Fruit fly (Drosophila melanogaster): ENCODE data around the gene CG31041.

CG31041 gene

DNA sequence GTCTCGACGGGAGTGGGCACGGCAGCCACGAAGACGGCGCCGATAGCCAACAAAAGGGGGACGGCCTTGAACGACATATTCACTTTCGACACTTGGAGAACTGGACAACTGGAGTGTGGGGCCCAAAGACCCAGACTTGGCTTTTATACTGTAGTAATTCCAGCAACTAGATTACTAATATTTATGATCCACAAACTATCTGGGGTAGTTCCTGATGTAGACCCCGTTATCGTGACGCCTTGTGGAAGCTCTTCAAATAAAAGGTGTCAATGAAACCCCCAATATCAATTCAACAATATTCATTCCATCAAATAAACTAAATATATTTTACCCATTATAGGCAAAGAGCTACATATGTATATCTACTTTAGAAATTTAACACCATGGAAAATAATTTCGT lies at the start of gene CG31041:
CG31041 (minus strand) TSS at position 101 of the 400 bp plus-strand sequence.
- TF ChIP-seq CTCF (optimal IDR thresholded peaks at IDR 0.05), result no peak
- no peak for TF ChIP-seq CG8478 (optimal IDR thresholded peaks at IDR 0.05)

DNA sequence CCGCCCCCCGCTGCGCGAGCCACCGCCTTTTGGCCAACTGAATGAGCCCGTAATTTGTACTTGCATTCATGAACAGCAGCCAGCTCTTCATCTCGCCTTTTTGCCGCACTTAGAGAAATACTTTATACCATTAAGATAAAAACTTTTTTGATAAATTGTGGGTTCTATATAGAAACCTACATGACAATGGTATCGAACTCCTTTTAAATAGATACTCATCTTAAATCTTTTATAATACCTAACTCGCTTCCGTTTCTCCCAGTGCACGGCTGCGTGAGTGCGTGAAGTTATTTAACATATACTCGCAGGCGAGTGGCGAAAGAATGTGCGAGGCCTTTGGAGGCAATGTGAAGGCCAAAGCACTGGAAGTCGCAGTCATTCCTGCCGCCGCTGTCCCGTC lies 35.2 kb upstream of the CG31041 start:
- no peak for TF ChIP-seq CTCF (optimal IDR thresholded peaks at IDR 0.05)
- TF ChIP-seq CG8478 (optimal IDR thresholded peaks at IDR 0.05), result no peak

DNA sequence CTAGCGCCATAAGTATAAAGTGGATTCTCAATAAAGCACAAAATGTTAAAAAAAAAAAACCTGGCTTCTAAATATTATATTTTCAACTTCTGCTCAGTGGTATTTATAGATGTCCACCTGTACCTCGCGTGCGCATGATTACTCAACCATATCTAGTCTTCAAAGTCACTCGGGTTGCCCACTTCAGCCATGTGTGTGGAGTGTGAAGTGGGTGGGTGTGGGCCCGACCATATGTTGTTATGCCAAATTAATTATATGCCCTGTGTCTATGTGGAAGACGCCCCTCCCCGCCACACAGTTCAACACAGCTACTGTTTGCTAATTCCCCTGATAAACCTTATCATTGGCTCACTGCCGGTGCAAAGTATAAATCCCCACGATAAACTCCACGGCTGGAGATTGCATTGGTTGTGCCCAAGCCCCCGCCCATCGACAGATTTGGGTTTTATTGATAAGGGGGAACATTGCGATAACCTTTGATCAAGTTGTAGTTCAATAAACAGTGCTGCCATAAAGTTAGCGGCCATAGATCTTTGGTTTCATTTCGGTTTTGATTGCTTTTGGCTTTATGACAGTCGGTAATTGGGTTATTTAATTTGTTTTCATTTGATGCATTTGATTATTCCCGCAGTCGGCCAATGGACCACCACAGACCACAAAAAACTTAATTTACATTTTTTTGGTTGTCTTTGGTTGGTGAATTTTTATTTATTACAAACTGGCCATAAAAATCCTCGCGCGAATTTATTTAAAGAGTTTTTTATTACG lies 30.2 kb upstream of the CG31041 start:
- no peak for TF ChIP-seq CTCF (optimal IDR thresholded peaks at IDR 0.05)
- no peak for TF ChIP-seq CG8478 (optimal IDR thresholded peaks at IDR 0.05)

DNA sequence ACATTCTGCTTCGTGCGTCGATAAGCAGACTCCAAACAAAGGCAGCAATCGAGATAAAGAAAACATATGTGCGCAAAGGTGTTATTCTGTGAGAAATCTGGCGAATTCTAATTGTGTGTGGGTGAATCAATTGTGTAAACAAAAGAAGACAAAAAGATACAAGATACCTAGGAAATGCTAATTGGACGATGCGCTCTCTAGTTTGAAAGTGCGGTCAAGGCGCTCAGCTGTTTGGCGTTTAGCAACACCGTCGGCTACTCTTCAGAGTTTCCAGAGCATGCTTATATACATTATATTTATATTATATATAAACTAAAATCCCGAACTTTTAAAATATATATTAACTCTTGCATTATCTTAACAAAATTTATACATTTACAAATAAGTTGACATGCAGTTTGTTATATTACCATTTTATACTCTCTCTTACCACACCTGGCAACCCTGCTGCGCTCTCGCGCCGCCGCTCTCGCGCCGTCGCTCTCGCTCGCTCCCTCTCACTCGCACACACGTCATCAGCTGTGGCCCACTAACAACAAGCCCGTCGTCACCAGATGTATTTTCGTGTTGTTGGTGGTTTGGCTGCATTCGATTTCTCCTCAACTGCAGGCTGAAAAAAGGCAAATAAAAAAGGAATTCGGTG lies 27.9 kb upstream of the CG31041 start, which contains the start of gene CG1907:
CG1907 (plus strand) TSS at position 551 of the 643 bp plus-strand sequence.
- TF ChIP-seq CG8478 (optimal IDR thresholded peaks at IDR 0.05), result no peak
- no peak for TF ChIP-seq CTCF (optimal IDR thresholded peaks at IDR 0.05)

DNA sequence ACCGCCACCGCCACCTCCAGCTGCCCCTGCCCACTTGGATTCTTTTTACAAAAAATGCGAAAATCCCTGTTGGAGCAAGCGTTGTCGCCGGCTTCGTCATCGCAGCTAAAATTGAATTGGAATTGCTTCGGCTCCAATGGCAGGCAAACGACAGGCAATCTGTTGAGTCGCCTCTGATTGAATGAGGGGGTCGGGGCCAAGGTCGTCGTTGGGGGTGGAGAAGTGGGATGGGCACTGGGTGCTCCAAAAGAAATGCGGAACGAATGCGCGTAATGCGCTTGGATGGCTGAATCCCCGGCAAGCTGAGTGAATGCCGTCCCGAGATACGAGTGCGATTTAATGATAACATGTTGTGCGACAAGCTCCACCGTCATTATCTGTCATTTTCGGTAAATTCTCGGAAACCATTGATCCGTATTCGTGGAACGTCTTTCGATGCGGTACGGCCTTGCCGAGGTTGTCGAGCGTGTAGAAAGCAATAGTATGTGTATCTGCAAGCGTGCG lies 27.1 kb upstream of the CG31041 start:
- no peak for TF ChIP-seq CG8478 (optimal IDR thresholded peaks at IDR 0.05)

DNA sequence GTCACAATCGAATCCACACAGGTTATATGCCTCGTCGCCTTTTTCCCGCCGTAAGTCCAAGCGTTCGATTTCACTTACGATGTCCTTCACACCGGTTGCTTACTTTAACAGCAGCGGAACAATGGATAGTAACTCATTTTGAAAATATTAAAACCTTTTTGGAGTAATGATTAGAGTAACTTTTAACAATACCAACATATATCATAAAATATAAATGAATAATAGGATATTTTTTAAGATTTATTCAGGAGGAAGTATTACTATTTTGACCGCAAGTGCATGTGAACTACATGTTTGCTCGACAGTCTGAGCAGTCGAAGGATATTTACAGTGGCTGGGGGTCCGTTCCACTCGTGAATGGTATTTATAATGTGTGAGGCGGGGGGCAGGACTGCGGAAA lies 26.5 kb upstream of the CG31041 start:
- no peak for TF ChIP-seq CTCF (optimal IDR thresholded peaks at IDR 0.05)

DNA sequence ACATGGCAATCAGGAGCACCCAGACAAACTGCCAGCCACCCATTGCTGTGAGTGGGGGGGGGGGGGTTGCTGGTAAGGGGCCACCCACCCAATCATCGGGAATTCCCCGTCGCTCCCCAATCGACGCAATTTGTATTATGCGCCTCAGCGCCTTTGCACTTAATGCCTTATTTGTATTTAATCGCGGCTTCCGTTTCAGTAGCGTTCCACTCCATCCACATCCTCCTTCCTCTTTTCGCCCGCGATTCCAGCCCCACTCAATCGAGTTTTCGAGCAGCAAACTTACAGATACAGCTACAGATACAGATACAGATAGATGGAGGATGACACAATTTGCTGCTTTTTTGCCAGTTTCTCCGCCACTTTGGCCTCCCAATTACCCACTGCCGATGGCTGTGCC lies 20.3 kb upstream of the CG31041 start:
- no peak for TF ChIP-seq CTCF (optimal IDR thresholded peaks at IDR 0.05)
- TF ChIP-seq CG8478 (optimal IDR thresholded peaks at IDR 0.05), result no peak

DNA sequence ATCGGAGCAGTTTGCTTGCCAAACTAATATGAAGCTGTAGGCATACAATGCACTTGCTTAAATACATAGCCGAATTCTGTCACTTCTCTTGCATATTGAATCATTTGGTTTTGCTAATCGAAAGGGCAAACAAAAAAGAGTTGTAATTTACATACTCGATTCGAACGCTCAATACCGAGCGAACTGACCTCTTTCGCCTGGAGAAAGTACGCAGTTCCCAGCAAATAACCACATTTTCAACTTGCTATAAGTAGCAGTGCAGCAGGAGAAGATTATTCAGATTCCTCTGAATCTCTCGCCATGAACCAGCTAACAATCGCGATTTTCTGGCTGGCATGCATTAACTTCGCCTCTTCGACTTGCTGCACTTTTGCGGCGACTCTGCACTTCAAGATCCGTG lies 17.5 kb upstream of the CG31041 start, which contains the start of gene Diedel2:
Diedel2 (plus strand) TSS at position 301 of the 400 bp plus-strand sequence.
- no peak for TF ChIP-seq CTCF (optimal IDR thresholded peaks at IDR 0.05)
- TF ChIP-seq CG8478 (optimal IDR thresholded peaks at IDR 0.05), result no peak

DNA sequence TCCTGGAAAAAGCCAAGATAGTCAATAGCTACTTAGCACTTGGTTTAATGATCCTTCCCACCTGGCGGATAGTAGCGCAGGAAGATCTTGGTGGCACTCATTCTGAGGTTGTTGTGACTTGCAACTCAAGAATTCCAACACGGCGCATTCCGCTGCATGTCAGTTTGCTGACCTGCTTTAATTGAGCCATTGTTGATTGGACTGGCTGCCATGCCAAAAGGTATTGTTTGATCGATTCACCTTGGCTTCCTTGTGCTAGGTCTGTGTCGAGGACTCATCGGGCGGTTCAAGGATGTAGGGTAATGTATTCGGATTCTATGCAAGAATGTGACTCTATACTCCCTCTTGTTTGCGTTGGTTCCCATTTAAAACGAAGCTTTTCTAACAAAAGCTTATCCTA lies 10.1 kb upstream of the CG31041 start, which contains the start of gene CG7568:
CG7568 (minus strand) TSS at position 101 of the 400 bp plus-strand sequence.
- TF ChIP-seq CTCF (optimal IDR thresholded peaks at IDR 0.05), result no peak
- no peak for TF ChIP-seq CG8478 (optimal IDR thresholded peaks at IDR 0.05)

DNA sequence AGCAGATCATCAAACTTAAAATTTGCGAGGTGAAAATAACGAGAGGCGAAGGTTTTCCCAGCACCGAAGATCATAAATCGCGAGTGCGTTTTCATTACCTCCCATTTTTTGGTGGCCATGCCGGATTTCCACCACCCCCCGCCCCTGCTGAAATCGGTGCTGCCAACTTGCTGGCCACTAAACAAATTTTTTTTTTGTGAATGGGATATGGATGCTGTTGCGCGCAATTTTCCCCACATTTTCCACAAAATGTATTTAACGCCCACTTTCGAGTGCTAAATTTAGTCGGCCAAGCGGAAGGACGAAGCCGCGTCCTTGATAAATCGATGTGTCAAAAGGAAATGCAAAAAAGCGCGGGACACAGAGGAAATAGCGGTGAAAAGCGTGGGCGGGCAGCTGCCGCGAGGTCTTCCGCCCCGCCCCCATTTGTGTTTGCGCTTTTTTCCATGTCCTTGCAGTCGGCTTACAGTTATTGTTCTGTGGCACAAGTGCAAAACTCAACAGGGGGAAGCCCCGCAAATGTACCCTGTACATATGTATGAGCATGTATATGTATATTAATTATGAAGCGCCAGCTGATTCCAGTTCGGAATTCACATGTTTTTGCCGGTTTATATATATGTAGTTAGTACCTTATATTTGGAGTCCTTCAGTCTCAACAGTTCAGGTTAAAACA lies 1.6 kb upstream of the CG31041 start:
- TF ChIP-seq CG8478 (optimal IDR thresholded peaks at IDR 0.05) (no peak), CTCF (optimal IDR thresholded peaks at IDR 0.05) (no peak)

DNA sequence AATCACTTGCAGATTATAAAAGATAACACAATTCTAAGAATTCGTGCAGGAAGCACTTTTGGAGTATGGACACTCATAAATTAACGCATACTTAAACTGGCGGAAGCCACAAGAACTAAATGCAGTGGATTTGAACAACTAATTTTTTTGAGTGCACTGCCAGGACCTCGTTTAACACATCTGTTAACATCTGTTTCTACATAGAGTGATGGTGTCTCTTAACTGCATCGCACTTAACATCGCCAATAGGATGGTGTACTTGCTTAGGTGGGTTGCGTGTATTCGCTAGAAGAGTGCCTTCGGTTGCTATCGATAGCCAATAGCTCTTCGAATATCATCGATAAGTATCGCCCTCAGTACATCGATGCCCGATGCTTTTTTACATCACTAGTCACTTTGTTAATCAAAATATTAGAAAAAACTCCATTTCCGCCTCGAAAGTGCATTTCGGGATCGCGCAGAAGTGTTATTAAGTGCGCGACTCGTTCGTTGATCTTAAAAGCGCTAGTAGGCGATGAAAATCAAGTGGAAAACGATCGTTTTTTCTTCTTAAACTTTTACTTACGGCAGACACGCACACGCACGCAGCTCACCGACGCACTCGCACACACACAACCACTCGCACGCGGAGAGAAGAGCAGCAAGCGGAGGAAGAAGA lies 904 bp upstream of the CG31041 start, which contains the start of gene alph:
alph (plus strand) TSS at position 351 of the 658 bp plus-strand sequence.
- TF ChIP-seq CTCF (optimal IDR thresholded peaks at IDR 0.05) (peak; percentile 76 to 82), CG8478 (optimal IDR thresholded peaks at IDR 0.05) (no peak)

DNA sequence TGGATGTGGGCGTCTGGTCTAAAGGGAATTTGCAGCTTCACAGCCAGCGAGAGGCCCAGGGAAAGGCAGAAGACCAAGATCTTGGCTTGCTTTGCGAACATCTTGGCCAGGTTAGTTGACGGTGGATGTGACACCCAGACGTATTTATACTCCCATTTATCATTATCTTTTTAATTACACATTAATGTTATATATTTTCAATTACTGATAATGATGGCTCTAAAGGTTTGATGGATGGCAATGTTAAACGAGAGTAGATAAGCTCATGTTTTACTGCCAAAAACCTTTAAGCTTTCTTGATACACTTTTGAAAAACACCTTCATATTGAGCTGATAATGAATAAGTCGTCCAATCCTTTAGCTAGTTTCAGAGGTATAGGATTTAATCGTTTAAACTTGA lies 1.0 kb downstream of the CG31041 start, which contains the start of gene CG11470:
CG11470 (minus strand) TSS at position 101 of the 400 bp plus-strand sequence.
- TF ChIP-seq CTCF (optimal IDR thresholded peaks at IDR 0.05) (no peak), CG8478 (optimal IDR thresholded peaks at IDR 0.05) (no peak)

DNA sequence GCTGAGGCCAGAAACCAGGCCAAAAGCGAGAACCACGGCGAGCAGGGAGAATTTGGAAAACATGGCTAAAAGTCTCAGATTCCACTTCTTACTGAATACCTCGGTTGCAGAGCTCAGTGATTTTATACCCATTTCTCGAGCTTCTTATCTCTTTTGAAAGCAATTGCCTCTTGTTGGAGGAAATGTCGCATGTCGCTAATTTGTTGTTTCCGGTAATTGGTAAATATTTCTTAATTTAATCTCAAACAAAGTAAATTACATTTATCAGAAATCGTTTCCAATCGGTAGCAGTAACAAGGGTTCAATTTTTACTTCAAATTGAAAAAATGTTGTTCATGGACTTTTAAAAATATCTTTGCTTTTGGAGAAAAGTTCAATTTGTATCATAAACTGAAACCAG lies 2.7 kb downstream of the CG31041 start, which contains the start of gene CG7567:
CG7567 (minus strand) TSS at position 101 of the 400 bp plus-strand sequence.
- TF ChIP-seq CG8478 (optimal IDR thresholded peaks at IDR 0.05) (no peak), CTCF (optimal IDR thresholded peaks at IDR 0.05) (no peak)

DNA sequence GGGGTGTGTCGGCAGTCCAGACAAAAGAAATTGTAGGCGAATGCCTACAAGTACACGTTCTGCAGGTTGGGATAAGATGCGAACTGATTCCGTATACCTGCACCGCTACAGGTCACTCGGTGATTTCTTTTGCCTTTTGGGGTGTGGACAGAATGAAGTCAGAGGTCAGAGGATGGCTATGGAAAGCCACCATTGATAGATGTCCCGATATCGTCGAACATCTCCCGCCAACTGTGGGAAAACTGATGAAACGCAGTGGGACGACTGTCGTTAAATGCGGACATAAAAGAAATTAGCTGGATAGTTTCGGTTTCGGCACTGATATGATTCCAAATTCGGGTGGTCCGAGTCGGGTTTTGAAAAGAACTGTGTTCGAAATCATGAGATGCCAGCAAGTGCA lies 4.0 kb downstream of the CG31041 start:
- TF ChIP-seq CTCF (optimal IDR thresholded peaks at IDR 0.05) (no peak), CG8478 (optimal IDR thresholded peaks at IDR 0.05) (no peak)

Data from S2 (cell line).